Worm (Caenorhabditis elegans) whole organism, mixed stage, embryonic: Measurements from ENCODE around the gene F36D3.1.

Experiments used
- blmp-1 ChIP-seq: fragments of 150-350 bp; optimal IDR thresholded peaks from 2 replicates; lab custom pipeline; 2014; ENCODE audit warnings: missing biosample characterization, missing genetic modification characterization
- ceh-83 ChIP-seq: fragments of 200-800 bp; sonication (Bioruptor generic); optimal IDR thresholded peaks from 2 replicates; lab custom pipeline; 2018; ENCODE audit warnings: mild to moderate bottlenecking, missing genetic modification characterization, missing compliant biosample characterization
- ces-1 ChIP-seq: fragments of 150-350 bp; optimal IDR thresholded peaks from 2 replicates; lab custom pipeline; 2014; ENCODE audit warnings: missing biosample characterization, missing genetic modification reagents, missing genetic modification characterization
- elt-3 ChIP-seq: fragments of 150-350 bp; optimal IDR thresholded peaks from 2 replicates; lab custom pipeline; 2014; ENCODE audit warnings: missing biosample characterization, missing genetic modification characterization
- mab-5 ChIP-seq: fragments of 150-350 bp; optimal IDR thresholded peaks from 2 replicates; lab custom pipeline; 2014; ENCODE audit warnings: missing biosample characterization, missing genetic modification characterization
- mls-2 ChIP-seq: sonication (generic microtip); optimal IDR thresholded peaks from 2 replicates; lab custom pipeline; 2016; ENCODE audit warnings: mild to moderate bottlenecking, missing genetic modification characterization, moderate library complexity, missing compliant biosample characterization
- nhr-2 ChIP-seq: fragments of 150-350 bp; optimal IDR thresholded peaks from 2 replicates; lab custom pipeline; 2014; ENCODE audit warnings: missing biosample characterization, missing genetic modification characterization
- nhr-237 ChIP-seq: fragments of 150-350 bp; optimal IDR thresholded peaks from 2 replicates; lab custom pipeline; 2014; ENCODE audit warnings: missing biosample characterization, missing genetic modification characterization
- nhr-28 ChIP-seq: fragments of 150-350 bp; optimal IDR thresholded peaks from 2 replicates; lab custom pipeline; 2014; ENCODE audit warnings: missing biosample characterization, missing genetic modification characterization
- nhr-76 ChIP-seq: sonication (generic microtip); optimal IDR thresholded peaks from 2 replicates; lab custom pipeline; 2017; ENCODE audit warnings: missing biosample characterization, missing genetic modification characterization
- sem-2 ChIP-seq: fragments of 200-800 bp; sonication (Bioruptor generic); optimal IDR thresholded peaks from 2 replicates; lab custom pipeline; 2018; ENCODE audit warnings: mild to moderate bottlenecking, missing genetic modification characterization, missing compliant biosample characterization
- unc-120 ChIP-seq: sonication (generic microtip); optimal IDR thresholded peaks from 2 replicates; lab custom pipeline; 2017; ENCODE audit warnings: missing genetic modification characterization, missing compliant biosample characterization; ENCODE audit not compliant: poor library complexity, severe bottlenecking
- unc-39 ChIP-seq: fragments of 150-350 bp; optimal IDR thresholded peaks from 2 replicates; lab custom pipeline; 2014; ENCODE audit warnings: missing biosample characterization, missing genetic modification characterization
- unc-62 ChIP-seq: fragments of 150-350 bp; optimal IDR thresholded peaks from 2 replicates; lab custom pipeline; 2014; ENCODE audit warnings: missing biosample characterization, missing genetic modification reagents, missing genetic modification characterization

DNA sequence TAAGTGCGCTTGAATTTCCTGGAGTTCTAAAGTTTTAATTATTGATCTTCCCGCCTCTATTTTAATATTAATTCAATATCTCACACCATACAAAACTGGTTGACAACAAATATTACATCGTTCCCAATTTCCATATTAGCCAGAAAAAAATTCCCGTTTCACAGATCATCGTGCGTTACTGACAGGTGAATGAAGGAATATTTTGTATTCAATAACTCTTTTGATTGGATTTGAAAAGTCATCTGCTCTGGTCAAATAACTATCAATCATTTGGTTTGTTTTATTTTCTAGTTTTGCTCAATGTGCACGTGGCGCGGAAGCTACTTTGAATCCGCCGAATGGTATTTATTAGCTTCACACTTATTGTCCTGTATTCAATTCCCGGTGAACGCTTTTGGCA, 15.5 kb upstream of the F36D3.1 start, which contains the start of gene srh-139:
- TF ChIP-seq unc-120 = no peak
- TF ChIP-seq nhr-237 = no peak
- TF ChIP-seq unc-62 = no peak
- TF ChIP-seq nhr-76 (tag; lab: Kevin White, UChicago) = no peak
- TF ChIP-seq mls-2 (tag; lab: Kevin White, UChicago) = no peak
- no peak for TF ChIP-seq ceh-83 (GFP tag; lab: Kevin White, UChicago)
- no peak for TF ChIP-seq mab-5 (tag; lab: Kevin White, UChicago)
- no peak for TF ChIP-seq nhr-2 (tag; lab: Kevin White, UChicago)
- no peak for TF ChIP-seq sem-2 (GFP tag; lab: Kevin White, UChicago)
- TF ChIP-seq nhr-28 (tag; lab: Kevin White, UChicago) = no peak
- TF ChIP-seq blmp-1 (tag; lab: Kevin White, UChicago) = no peak
- no peak for TF ChIP-seq elt-3 (tag; lab: Kevin White, UChicago)
- no peak for TF ChIP-seq ces-1 (GFP tag; lab: Kevin White, UChicago)
- TF ChIP-seq unc-39 (tag; lab: Kevin White, UChicago) = no peak
